Fruit fly (Drosophila melanogaster) whole organism, wandering third instar larva: ENCODE results near the gene CG43137.

Experiments
- Abd-B ChIP-seq: fragments of >200 bp; optimal IDR thresholded peaks from 2 replicates; lab custom pipeline; 2017; ENCODE audit warnings: missing biosample characterization, missing genetic modification characterization
- CG32264 ChIP-seq: fragments of 200-800 bp; sonication (Bioruptor generic); optimal IDR thresholded peaks from 2 replicates; lab custom pipeline; 2016; ENCODE audit warnings: missing biosample characterization, missing genetic modification characterization
- CG9705 ChIP-seq: fragments of 200-800 bp; sonication (Bioruptor generic); optimal IDR thresholded peaks from 2 replicates; lab custom pipeline; 2018; ENCODE audit warnings: missing biosample characterization, mild to moderate bottlenecking, missing genetic modification characterization
- CrebA ChIP-seq: fragments of 200-800 bp; sonication (Bioruptor generic); optimal IDR thresholded peaks from 2 replicates; lab custom pipeline; 2016; ENCODE audit warnings: missing biosample characterization, mild to moderate bottlenecking, missing genetic modification characterization, borderline replicate concordance
- Dfd ChIP-seq: fragments of >200 bp; optimal IDR thresholded peaks from 2 replicates; lab custom pipeline; 2017; ENCODE audit warnings: missing biosample characterization, missing genetic modification characterization
- Dif ChIP-seq: fragments of 200-275, 200-300 bp; sonication (Bioruptor generic); optimal IDR thresholded peaks from 2 replicates; lab custom pipeline; 2018; ENCODE audit warnings: missing biosample characterization, missing genetic modification characterization; ENCODE audit not compliant: partially characterized antibody
- GATAd ChIP-seq: sonication (Bioruptor generic); optimal IDR thresholded peaks from 2 replicates; lab custom pipeline; 2016; ENCODE audit warnings: missing biosample characterization, missing genetic modification characterization
- HLH106 ChIP-seq: fragments of 200-800 bp; optimal IDR thresholded peaks from 3 replicates; lab custom pipeline; 2019; ENCODE audit warnings: missing biosample characterization, mild to moderate bottlenecking, missing genetic modification characterization, moderate library complexity
- Hnf4 ChIP-seq: fragments of 200-800 bp; sonication (Bioruptor generic); optimal IDR thresholded peaks from 2 replicates; lab custom pipeline; 2016; ENCODE audit warnings: missing biosample characterization, mild to moderate bottlenecking, missing genetic modification characterization
- Hr78 ChIP-seq: fragments of >200 bp; optimal IDR thresholded peaks from 2 replicates; lab custom pipeline; 2017; ENCODE audit warnings: missing biosample characterization, missing genetic modification characterization
- Hr83 ChIP-seq: fragments of 200-300 bp; sonication (Bioruptor generic); optimal IDR thresholded peaks from 2 replicates; lab custom pipeline; 2016; ENCODE audit warnings: missing biosample characterization, mild to moderate bottlenecking, missing genetic modification characterization, moderate library complexity; ENCODE audit not compliant: poor library complexity, severe bottlenecking
- Jra ChIP-seq: sonication (Bioruptor generic); optimal IDR thresholded peaks from 2 replicates; lab custom pipeline; 2016; ENCODE audit warnings: missing biosample characterization, missing genetic modification characterization
- Mio ChIP-seq: sonication (Bioruptor generic); optimal IDR thresholded peaks from 2 replicates; lab custom pipeline; 2016; ENCODE audit warnings: missing biosample characterization, missing genetic modification characterization
- Myc ChIP-seq: fragments of >200 bp; optimal IDR thresholded peaks from 2 replicates; lab custom pipeline; 2017
- N ChIP-seq: fragments of >200 bp; optimal IDR thresholded peaks from 2 replicates; lab custom pipeline; 2018; ENCODE audit warnings: missing biosample characterization, missing external identifiers, missing genetic modification characterization
- OdsH ChIP-seq: fragments of 200-800 bp; sonication (Bioruptor generic); optimal IDR thresholded peaks from 2 replicates; lab custom pipeline; 2016; ENCODE audit warnings: missing biosample characterization, mild to moderate bottlenecking, missing genetic modification characterization
- Rel ChIP-seq, 2 experiments: fragments of 200-800 bp; sonication (Bioruptor generic) in 1 of 2; optimal IDR thresholded peaks; 2 replicates in 1 of 2; 3 replicates in 1 of 2; lab custom pipeline; 2016 to 2019; ENCODE audit warnings: mild to moderate bottlenecking in 2 of 2, missing biosample characterization in 2 of 2, missing genetic modification characterization in 2 of 2, moderate library complexity in 1 of 2
- Sp1 ChIP-seq: fragments of 200-800 bp; sonication (Bioruptor generic); optimal IDR thresholded peaks from 3 replicates; lab custom pipeline; 2019; ENCODE audit warnings: missing biosample characterization, mild to moderate bottlenecking, missing genetic modification characterization, moderate library complexity
- Vsx2 ChIP-seq: fragments of 200-300, 225-300 bp; sonication (Bioruptor generic); optimal IDR thresholded peaks from 2 replicates; lab custom pipeline; 2018; ENCODE audit warnings: missing biosample characterization, missing genetic modification characterization; ENCODE audit not compliant: partially characterized antibody
- br ChIP-seq: fragments of 200-800 bp; sonication (Bioruptor generic); optimal IDR thresholded peaks from 2 replicates; lab custom pipeline; 2016; ENCODE audit warnings: missing biosample characterization, missing genetic modification characterization
- brk ChIP-seq: fragments of 200-800 bp; sonication (Bioruptor generic); optimal IDR thresholded peaks from 2 replicates; lab custom pipeline; 2016; ENCODE audit warnings: missing biosample characterization, mild to moderate bottlenecking, missing genetic modification characterization
- dl ChIP-seq, 2 experiments: fragments of 175-275, 200-275 bp in 1 of 2; fragments of 200-275 bp in 1 of 2; sonication (Bioruptor generic); optimal IDR thresholded peaks; lab custom pipeline; 2018; ENCODE audit warnings: mild to moderate bottlenecking in 2 of 2, missing biosample characterization in 2 of 2, missing genetic modification characterization in 2 of 2, moderate library complexity in 2 of 2; ENCODE audit not compliant: partially characterized antibody in 2 of 2, insufficient read depth in 1 of 2
- dmrt93B ChIP-seq: fragments of 200-800 bp; sonication (Bioruptor generic); optimal IDR thresholded peaks from 2 replicates; lab custom pipeline; 2018; ENCODE audit warnings: missing biosample characterization, mild to moderate bottlenecking, missing genetic modification characterization
- dsf ChIP-seq: sonication (Bioruptor generic); optimal IDR thresholded peaks from 2 replicates; lab custom pipeline; 2016; ENCODE audit warnings: missing biosample characterization, missing genetic modification characterization, borderline replicate concordance
- ey ChIP-seq: fragments of 200-800 bp; sonication (Bioruptor generic); optimal IDR thresholded peaks from 2 replicates; lab custom pipeline; 2016; ENCODE audit warnings: missing biosample characterization, missing genetic modification characterization
- foxo ChIP-seq, 2 experiments: fragments of 200-800 bp; sonication (Bioruptor generic); optimal IDR thresholded peaks; 2 replicates in 1 of 2; 3 replicates in 1 of 2; lab custom pipeline; 2016 to 2017; ENCODE audit warnings: missing biosample characterization in 2 of 2, missing genetic modification characterization in 2 of 2
- fru ChIP-seq: fragments of 200-800 bp; sonication (Bioruptor generic); optimal IDR thresholded peaks from 3 replicates; lab custom pipeline; 2016; ENCODE audit warnings: missing biosample characterization, mild to moderate bottlenecking, missing genetic modification characterization
- h ChIP-seq: fragments of 200-800 bp; sonication (Bioruptor generic); optimal IDR thresholded peaks from 3 replicates; lab custom pipeline; 2016; ENCODE audit warnings: missing biosample characterization, mild to moderate bottlenecking, missing genetic modification characterization
- jim ChIP-seq: fragments of 175-275, 200-325 bp; sonication (Bioruptor generic); optimal IDR thresholded peaks from 2 replicates; lab custom pipeline; 2016; ENCODE audit warnings: missing biosample characterization, mild to moderate bottlenecking, missing genetic modification characterization
- lola ChIP-seq: fragments of >200 bp; optimal IDR thresholded peaks from 2 replicates; lab custom pipeline; 2017; ENCODE audit warnings: missing biosample characterization, missing genetic modification characterization
- pan ChIP-seq: fragments of >200 bp; optimal IDR thresholded peaks from 2 replicates; lab custom pipeline; 2017
- psq ChIP-seq: fragments of 200-800 bp; sonication (Bioruptor generic); optimal IDR thresholded peaks from 3 replicates; lab custom pipeline; 2017; ENCODE audit warnings: missing biosample characterization, mild to moderate bottlenecking, missing genetic modification characterization, moderate library complexity
- rgr ChIP-seq: fragments of 200-800 bp; sonication (Bioruptor generic); optimal IDR thresholded peaks from 3 replicates; lab custom pipeline; 2016; ENCODE audit warnings: missing biosample characterization, mild to moderate bottlenecking, missing genetic modification characterization
- sage ChIP-seq: fragments of 200-800 bp; sonication (Bioruptor generic); optimal IDR thresholded peaks from 2 replicates; lab custom pipeline; 2016; ENCODE audit warnings: missing biosample characterization, mild to moderate bottlenecking, missing genetic modification characterization
- sv ChIP-seq: fragments of 200-800 bp; sonication (Bioruptor generic); optimal IDR thresholded peaks from 3 replicates; lab custom pipeline; 2016; ENCODE audit warnings: missing biosample characterization, missing genetic modification characterization
- tai ChIP-seq: sonication (Bioruptor generic); optimal IDR thresholded peaks from 2 replicates; lab custom pipeline; 2016; ENCODE audit warnings: missing biosample characterization, missing genetic modification characterization
- usp ChIP-seq: fragments of >200 bp; optimal IDR thresholded peaks from 2 replicates; lab custom pipeline; 2017; ENCODE audit warnings: missing biosample characterization, missing genetic modification characterization
- woc ChIP-seq: sonication (Bioruptor generic); optimal IDR thresholded peaks from 2 replicates; lab custom pipeline; 2016; ENCODE audit warnings: missing biosample characterization, mild to moderate bottlenecking, missing genetic modification characterization

Gene CG43137

DNA sequence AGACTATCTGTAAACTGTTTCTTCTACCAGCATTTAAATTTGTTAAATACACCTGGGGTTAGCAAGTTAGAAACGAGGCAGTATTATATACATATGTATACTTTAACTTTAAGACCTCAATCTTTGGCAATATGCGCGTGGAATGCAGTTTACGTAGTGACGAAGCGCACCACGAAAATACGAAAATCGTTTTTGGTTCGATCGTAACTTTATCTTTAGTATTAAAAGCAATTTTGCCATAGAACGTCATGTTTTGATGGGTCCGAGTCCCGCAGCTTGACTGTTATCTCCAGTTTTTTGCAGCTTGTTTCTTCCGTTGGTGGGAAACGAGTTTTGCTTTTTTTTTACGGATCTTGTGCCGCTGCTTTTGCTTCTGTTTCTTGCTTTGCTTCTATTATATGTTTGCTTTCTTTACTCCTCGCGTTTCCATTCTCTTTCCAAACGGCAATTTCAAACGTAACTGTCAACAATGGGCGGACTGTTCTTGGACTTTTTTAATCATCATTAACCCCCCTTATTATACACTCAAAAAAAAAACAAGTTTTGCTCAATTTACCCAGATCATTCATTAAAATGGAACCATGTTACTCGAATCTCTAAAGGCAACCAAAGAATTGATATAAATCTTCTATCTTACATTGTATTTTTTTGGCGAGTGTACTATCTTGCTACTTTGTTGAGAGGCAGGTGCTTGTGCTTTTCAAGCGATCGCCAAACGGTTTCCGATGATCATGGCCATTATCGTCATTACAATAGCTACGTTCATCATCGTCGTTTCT is 26.9 kb upstream of the CG43137 start:
- no peak for TF ChIP-seq GATAd (GFP tag; lab: Kevin White, UChicago)
- no peak for TF ChIP-seq Myc
- TF ChIP-seq usp, result no peak
- peak; percentile 58 for TF ChIP-seq Hnf4 (GFP tag; lab: Kevin White, UChicago)
- TF ChIP-seq Hr83 (GFP tag; lab: Kevin White, UChicago), result no peak
- no peak for TF ChIP-seq Mio (GFP tag; lab: Kevin White, UChicago)
- peak; percentile 49 for TF ChIP-seq tai (GFP tag; lab: Kevin White, UChicago)
- TF ChIP-seq CG9705 (GFP tag; lab: Kevin White, UChicago), result peak; percentile 3
- no peak for TF ChIP-seq pan (lab: Kevin White, UChicago)
- TF ChIP-seq dl (GFP tag; optimal IDR thresholded peaks at IDR 0.05; lab: Kevin White, UChicago; ENCODE audit: insufficient read depth in 1 of 2, partially characterized antibody in 2 of 2), result no peak
- TF ChIP-seq Sp1 (GFP tag; lab: Kevin White, UChicago), result peak; percentile 29
- no peak for TF ChIP-seq sv (GFP tag; lab: Kevin White, UChicago)
- TF ChIP-seq CG32264 (GFP tag; lab: Kevin White, UChicago), result peak; percentile 10
- TF ChIP-seq OdsH (GFP tag; lab: Kevin White, UChicago), result peak; percentile 65
- peak; percentile 49 for TF ChIP-seq HLH106 (tag; lab: Kevin White, UChicago)
- peak; percentile 67 for TF ChIP-seq br (GFP tag; lab: Kevin White, UChicago)
- TF ChIP-seq Rel (GFP tag; optimal IDR thresholded peaks at IDR 0.05; lab: Kevin White, UChicago), result no peak
- no peak for TF ChIP-seq Rel (tag; optimal IDR thresholded peaks at IDR 0.05; lab: Kevin White, UChicago)
- TF ChIP-seq jim (GFP tag; lab: Kevin White, UChicago), result no peak
- TF ChIP-seq dsf (GFP tag; lab: Kevin White, UChicago), result no peak
- TF ChIP-seq ey (GFP tag; lab: Kevin White, UChicago), result peak; percentile 71
- TF ChIP-seq rgr (GFP tag; lab: Kevin White, UChicago), result peak; percentile 79
- TF ChIP-seq Dif (GFP tag; lab: Kevin White, UChicago), result no peak
- TF ChIP-seq N (GFP tag; lab: Kevin White, UChicago), result no peak
- no peak for TF ChIP-seq Dfd (GFP tag; lab: Kevin White, UChicago)
- no peak for TF ChIP-seq dmrt93B (GFP tag; lab: Kevin White, UChicago)
- peak; percentile 57 for TF ChIP-seq fru (GFP tag; lab: Kevin White, UChicago)
- no peak for TF ChIP-seq lola (GFP tag; lab: Kevin White, UChicago)
- TF ChIP-seq Vsx2, result no peak
- TF ChIP-seq sage, result no peak
- TF ChIP-seq h (GFP tag; lab: Kevin White, UChicago), result peak; percentile 85
- peak; percentile 59 for TF ChIP-seq woc (GFP tag; lab: Kevin White, UChicago)
- TF ChIP-seq CrebA (GFP tag; lab: Kevin White, UChicago), result peak; percentile 8
- peak; percentile 84 for TF ChIP-seq psq
- TF ChIP-seq Abd-B (GFP tag; lab: Kevin White, UChicago), result no peak
- peak; percentile 46 for TF ChIP-seq brk (GFP tag; lab: Kevin White, UChicago)
- no peak for TF ChIP-seq Hr78 (GFP tag; lab: Kevin White, UChicago)
- no peak for TF ChIP-seq Jra
- peak; percentile 63 to 71 for TF ChIP-seq foxo (GFP tag; optimal IDR thresholded peaks at IDR 0.05; lab: Kevin White, UChicago)

DNA sequence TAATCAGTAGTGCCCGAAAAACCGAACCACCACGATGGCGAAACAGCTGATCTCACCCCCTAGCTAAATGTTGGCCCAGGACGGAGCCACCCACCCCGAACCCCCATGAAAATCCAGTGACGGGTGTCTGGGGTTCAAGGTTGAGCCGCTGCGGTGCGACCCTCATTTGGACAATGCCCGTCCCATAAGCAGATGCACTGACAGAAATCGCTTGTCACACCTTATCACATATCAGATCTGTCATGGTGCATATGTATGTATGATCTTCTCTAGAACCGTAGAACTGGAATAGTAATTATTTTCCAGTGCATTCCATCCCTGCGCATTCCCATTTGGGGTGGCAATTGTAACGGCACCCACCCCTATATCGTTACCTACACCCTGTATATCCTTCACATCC is 24.0 kb upstream of the CG43137 start:
- TF ChIP-seq CG9705 (GFP tag; lab: Kevin White, UChicago), result no peak
- no peak for TF ChIP-seq GATAd (GFP tag; lab: Kevin White, UChicago)
- no peak for TF ChIP-seq Mio (GFP tag; lab: Kevin White, UChicago)
- no peak for TF ChIP-seq dsf (GFP tag; lab: Kevin White, UChicago)
- TF ChIP-seq fru (GFP tag; lab: Kevin White, UChicago), result peak; percentile 51
- peak; percentile 29 for TF ChIP-seq Hnf4 (GFP tag; lab: Kevin White, UChicago)
- TF ChIP-seq rgr (GFP tag; lab: Kevin White, UChicago), result peak; percentile 46
- no peak for TF ChIP-seq Hr83 (GFP tag; lab: Kevin White, UChicago)
- no peak for TF ChIP-seq jim (GFP tag; lab: Kevin White, UChicago)
- no peak for TF ChIP-seq Myc
- TF ChIP-seq dl (GFP tag; optimal IDR thresholded peaks at IDR 0.05; lab: Kevin White, UChicago; ENCODE audit: insufficient read depth in 1 of 2, partially characterized antibody in 2 of 2), result no peak
- peak; percentile 47 for TF ChIP-seq ey (GFP tag; lab: Kevin White, UChicago)
- TF ChIP-seq HLH106 (tag; lab: Kevin White, UChicago), result peak; percentile 17
- peak; percentile 49 for TF ChIP-seq woc (GFP tag; lab: Kevin White, UChicago)
- peak in 1 of 2 experiments; percentile 49 for TF ChIP-seq foxo (GFP tag; optimal IDR thresholded peaks at IDR 0.05; lab: Kevin White, UChicago)
- TF ChIP-seq CrebA (GFP tag; lab: Kevin White, UChicago), result no peak
- no peak for TF ChIP-seq usp
- TF ChIP-seq Sp1 (GFP tag; lab: Kevin White, UChicago), result peak; percentile 14
- no peak for TF ChIP-seq pan (lab: Kevin White, UChicago)
- TF ChIP-seq Dfd (GFP tag; lab: Kevin White, UChicago), result no peak
- TF ChIP-seq h (GFP tag; lab: Kevin White, UChicago), result peak; percentile 18
- no peak for TF ChIP-seq N (GFP tag; lab: Kevin White, UChicago)
- TF ChIP-seq OdsH (GFP tag; lab: Kevin White, UChicago), result peak; percentile 20
- TF ChIP-seq, all 38 proteins: peak for 10
